Fruit fly (Drosophila melanogaster) whole organism, prepupa: Measurements from ENCODE around the gene CG31637.
A peak's percentile ranks its signal among the peaks of the same experiment; 100 is the strongest.

ENCODE experiments used
- CG10669 ChIP-seq: fragments of 200-800 bp; sonication (Bioruptor generic); optimal IDR thresholded peaks from 3 replicates; lab custom pipeline; 2018; ENCODE audit warnings: missing biosample characterization, mild to moderate bottlenecking, missing genetic modification characterization, moderate library complexity
- CG15336 ChIP-seq: fragments of 200-800 bp; sonication (Bioruptor generic); IDR thresholded peaks from 2 replicates; pipeline ENCODE4 v1.3.6; 2022; ENCODE audit warnings: missing biosample characterization, missing genetic modification characterization
- CG1621 ChIP-seq: fragments of 200-800 bp; sonication (Bioruptor generic); optimal IDR thresholded peaks from 3 replicates; lab custom pipeline; 2018; ENCODE audit warnings: missing biosample characterization, mild to moderate bottlenecking, missing genetic modification characterization
- CG16779 ChIP-seq: fragments of 200-800 bp; sonication (Bioruptor generic); optimal IDR thresholded peaks from 3 replicates; lab custom pipeline; 2017; ENCODE audit warnings: missing biosample characterization, mild to moderate bottlenecking, missing genetic modification characterization
- CG3032 ChIP-seq: fragments of 200-800 bp; optimal IDR thresholded peaks from 2 replicates; lab custom pipeline; 2019; ENCODE audit warnings: missing biosample characterization, mild to moderate bottlenecking, missing genetic modification characterization, moderate library complexity
- CG31627 ChIP-seq: fragments of 200-800 bp; sonication (Bioruptor generic); optimal IDR thresholded peaks from 3 replicates; lab custom pipeline; 2016; ENCODE audit warnings: missing biosample characterization, missing genetic modification characterization
- CG32006 ChIP-seq: fragments of 200-800 bp; sonication (Bioruptor generic); optimal IDR thresholded peaks from 3 replicates; lab custom pipeline; 2017; ENCODE audit warnings: missing biosample characterization, mild to moderate bottlenecking, missing genetic modification characterization
- CG34406 ChIP-seq: fragments of 200-800 bp; sonication (Bioruptor generic); optimal IDR thresholded peaks from 3 replicates; lab custom pipeline; 2016; ENCODE audit warnings: missing biosample characterization, missing genetic modification characterization
- CG3919 ChIP-seq: fragments of 200-800 bp; sonication (Bioruptor generic); optimal IDR thresholded peaks from 3 replicates; lab custom pipeline; 2016; ENCODE audit warnings: missing biosample characterization, missing genetic modification characterization
- CG4318 ChIP-seq: fragments of 200-800 bp; sonication (Bioruptor generic); optimal IDR thresholded peaks from 3 replicates; lab custom pipeline; 2017; ENCODE audit warnings: missing biosample characterization, mild to moderate bottlenecking, missing genetic modification characterization
- CG6163 ChIP-seq: fragments of 200-800 bp; sonication (Bioruptor generic); IDR thresholded peaks from 3 replicates; pipeline ENCODE4 v1.3.6; 2022; ENCODE audit warnings: missing biosample characterization, missing genetic modification characterization
- CG6276 ChIP-seq: fragments of 200-800 bp; sonication (Bioruptor generic); optimal IDR thresholded peaks from 2 replicates; lab custom pipeline; 2017; ENCODE audit warnings: missing biosample characterization, mild to moderate bottlenecking, missing genetic modification characterization
- CG6792 ChIP-seq: fragments of 200-800 bp; sonication (Bioruptor generic); optimal IDR thresholded peaks from 3 replicates; lab custom pipeline; 2016; ENCODE audit warnings: missing biosample characterization, missing genetic modification characterization
- CG6808 ChIP-seq: fragments of 200-800 bp; sonication (Bioruptor generic); optimal IDR thresholded peaks from 3 replicates; lab custom pipeline; 2017; ENCODE audit warnings: missing biosample characterization, missing genetic modification characterization, mild to moderate bottlenecking, moderate library complexity, missing genetic modification reagents
- CG6854 ChIP-seq: fragments of 200-800 bp; sonication (Bioruptor generic); optimal IDR thresholded peaks from 2 replicates; lab custom pipeline; 2017; ENCODE audit warnings: missing biosample characterization, mild to moderate bottlenecking, missing genetic modification characterization
- CG7368 ChIP-seq: fragments of 200-800 bp; sonication (Bioruptor generic); optimal IDR thresholded peaks from 3 replicates; lab custom pipeline; 2016; ENCODE audit warnings: missing biosample characterization, missing genetic modification characterization
- CG8119 ChIP-seq: fragments of 200-800 bp; sonication (Bioruptor generic); IDR thresholded peaks from 3 replicates; pipeline ENCODE4 v1.3.6; 2022; ENCODE audit warnings: missing biosample characterization, missing genetic modification characterization
- CG8319 ChIP-seq: fragments of 200-800 bp; sonication (Bioruptor generic); optimal IDR thresholded peaks from 3 replicates; lab custom pipeline; 2016; ENCODE audit warnings: missing biosample characterization, missing genetic modification characterization
- CG8632 ChIP-seq: fragments of 200-800 bp; sonication (Bioruptor generic); optimal IDR thresholded peaks from 3 replicates; lab custom pipeline; 2016; ENCODE audit warnings: missing biosample characterization, missing genetic modification characterization
- CG9139 ChIP-seq: fragments of 200-800 bp; sonication (Bioruptor generic); optimal IDR thresholded peaks from 3 replicates; lab custom pipeline; 2017; ENCODE audit warnings: missing biosample characterization, mild to moderate bottlenecking, missing genetic modification characterization
- Eip75B ChIP-seq: fragments of 200-800 bp; sonication (Bioruptor generic); optimal IDR thresholded peaks from 3 replicates; lab custom pipeline; 2016; ENCODE audit warnings: missing biosample characterization, missing genetic modification characterization
- Eip78C ChIP-seq: fragments of 200-800 bp; sonication (Bioruptor generic); peaks from one replicate; lab custom pipeline; 2016; ENCODE audit warnings: missing biosample characterization, missing genetic modification characterization
- Ets96B ChIP-seq: fragments of 200-800 bp; optimal IDR thresholded peaks from 2 replicates; lab custom pipeline; 2019; ENCODE audit warnings: missing biosample characterization, mild to moderate bottlenecking, missing genetic modification characterization, moderate library complexity
- Gug ChIP-seq: fragments of 200-800 bp; sonication (Bioruptor generic); IDR thresholded peaks from 2 replicates; pipeline ENCODE4 v1.3.6; 2022; ENCODE audit warnings: missing biosample characterization, missing genetic modification characterization
- Hr38 ChIP-seq: sonication (Bioruptor generic); optimal IDR thresholded peaks from 2 replicates; lab custom pipeline; 2016; ENCODE audit warnings: missing biosample characterization, missing genetic modification characterization
- Hr39 ChIP-seq: fragments of 200-800 bp; sonication (Bioruptor generic); optimal IDR thresholded peaks from 2 replicates; lab custom pipeline; 2016; ENCODE audit warnings: missing biosample characterization, missing genetic modification characterization
- Hr4 ChIP-seq: fragments of 200-800 bp; sonication (Bioruptor generic); optimal IDR thresholded peaks from 3 replicates; lab custom pipeline; 2016; ENCODE audit warnings: missing biosample characterization, missing genetic modification characterization
- Lpt ChIP-seq: fragments of 200-800 bp; sonication (Bioruptor generic); optimal IDR thresholded peaks from 3 replicates; lab custom pipeline; 2016; ENCODE audit warnings: missing biosample characterization, missing genetic modification characterization
- Met ChIP-seq: fragments of 200-800 bp; sonication (Bioruptor generic); optimal IDR thresholded peaks from 3 replicates; lab custom pipeline; 2016; ENCODE audit warnings: missing biosample characterization, missing genetic modification characterization
- Smox ChIP-seq: fragments of 200-800 bp; sonication (Bioruptor generic); optimal IDR thresholded peaks from 3 replicates; lab custom pipeline; 2016; ENCODE audit warnings: missing biosample characterization, missing genetic modification characterization
- Sox102F ChIP-seq: fragments of 200-800 bp; sonication (Bioruptor generic); optimal IDR thresholded peaks from 2 replicates; lab custom pipeline; 2016; ENCODE audit warnings: missing biosample characterization, mild to moderate bottlenecking, missing genetic modification characterization
- Sox14 ChIP-seq: fragments of 200-800 bp; sonication (Bioruptor generic); optimal IDR thresholded peaks from 3 replicates; lab custom pipeline; 2016; ENCODE audit warnings: missing biosample characterization, missing genetic modification characterization
- Sox15 ChIP-seq: fragments of 200-800 bp; sonication (Bioruptor generic); optimal IDR thresholded peaks from 3 replicates; lab custom pipeline; 2016; ENCODE audit warnings: missing biosample characterization, missing genetic modification characterization
- achi ChIP-seq: fragments of 200-800 bp; sonication (Bioruptor generic); optimal IDR thresholded peaks from 3 replicates; lab custom pipeline; 2016; ENCODE audit warnings: missing biosample characterization, missing genetic modification characterization
- acj6 ChIP-seq: fragments of 200-800 bp; sonication (Bioruptor generic); optimal IDR thresholded peaks from 3 replicates; lab custom pipeline; 2016; ENCODE audit warnings: missing biosample characterization, missing genetic modification characterization
- cyc ChIP-seq: fragments of 200-800 bp; sonication (Bioruptor generic); optimal IDR thresholded peaks from 3 replicates; lab custom pipeline; 2016; ENCODE audit warnings: missing biosample characterization, missing genetic modification characterization
- dac ChIP-seq: fragments of 200-800 bp; sonication (Bioruptor generic); optimal IDR thresholded peaks from 2 replicates; lab custom pipeline; 2017; ENCODE audit warnings: missing biosample characterization, mild to moderate bottlenecking, missing genetic modification characterization
- dsx ChIP-seq: fragments of 200-800 bp; optimal IDR thresholded peaks from 3 replicates; lab custom pipeline; 2019; ENCODE audit warnings: missing biosample characterization, mild to moderate bottlenecking, missing genetic modification characterization, moderate library complexity; ENCODE audit not compliant: poor library complexity, severe bottlenecking
- eg ChIP-seq: fragments of 200-800 bp; sonication (Bioruptor generic); IDR thresholded peaks from 3 replicates; pipeline ENCODE4 v1.3.6; 2022; ENCODE audit warnings: missing biosample characterization, missing genetic modification characterization
- fd59A ChIP-seq: fragments of 200-800 bp; sonication (Bioruptor generic); optimal IDR thresholded peaks from 2 replicates; lab custom pipeline; 2017; ENCODE audit warnings: missing biosample characterization, mild to moderate bottlenecking, missing genetic modification characterization, missing genetic modification reagents
- fd85E ChIP-seq: fragments of 200-800 bp; sonication (Bioruptor generic); optimal IDR thresholded peaks from 3 replicates; lab custom pipeline; 2016; ENCODE audit warnings: missing biosample characterization, missing genetic modification characterization
- fkh ChIP-seq: fragments of 200-800 bp; sonication (Bioruptor generic); optimal IDR thresholded peaks from 3 replicates; lab custom pipeline; 2017; ENCODE audit warnings: missing biosample characterization, mild to moderate bottlenecking, missing genetic modification characterization, moderate library complexity
- lz ChIP-seq: fragments of 200-800 bp; sonication (Bioruptor generic); optimal IDR thresholded peaks from 3 replicates; lab custom pipeline; 2016; ENCODE audit warnings: missing biosample characterization, missing genetic modification characterization
- net ChIP-seq: fragments of 200-800 bp; sonication (Bioruptor generic); optimal IDR thresholded peaks from 3 replicates; lab custom pipeline; 2016; ENCODE audit warnings: missing biosample characterization, missing genetic modification characterization
- pdm3 ChIP-seq: fragments of 200-800 bp; sonication (Bioruptor generic); optimal IDR thresholded peaks from 3 replicates; lab custom pipeline; 2016; ENCODE audit warnings: missing biosample characterization, missing genetic modification characterization
- spab ChIP-seq: fragments of 200-800 bp; sonication (Bioruptor generic); optimal IDR thresholded peaks from 2 replicates; lab custom pipeline; 2017; ENCODE audit warnings: missing biosample characterization, mild to moderate bottlenecking, missing genetic modification characterization, missing genetic modification reagents
- ss ChIP-seq, 2 experiments: fragments of 200-800 bp; sonication (Bioruptor generic); optimal IDR thresholded peaks; 2 replicates in 1 of 2; 3 replicates in 1 of 2; lab custom pipeline; 2017 to 2018; ENCODE audit warnings: mild to moderate bottlenecking in 2 of 2, missing biosample characterization in 2 of 2, missing genetic modification characterization in 2 of 2, moderate library complexity in 1 of 2
- svp ChIP-seq: fragments of 200-800 bp; sonication (Bioruptor generic); peaks from one replicate; lab custom pipeline; 2016; ENCODE audit warnings: missing biosample characterization, missing genetic modification characterization
- topi ChIP-seq: fragments of 200-800 bp; sonication (Bioruptor generic); optimal IDR thresholded peaks from 3 replicates; lab custom pipeline; 2016; ENCODE audit warnings: missing biosample characterization, missing genetic modification characterization
- vri ChIP-seq: fragments of 200-800 bp; sonication (Bioruptor generic); optimal IDR thresholded peaks from 3 replicates; lab custom pipeline; 2016; ENCODE audit warnings: missing biosample characterization, mild to moderate bottlenecking, missing genetic modification characterization

Gene CG31637

dm6 chr2L:6561463-6562357 lies 63.3 kb downstream of the CG31637 start, which contains the start of the genes Trmt6 and Ent2:
Gene Trmt6 (minus strand): TSS chr2L:6562289.
Gene Ent2 (plus strand): TSS chr2L:6562325.
- TF ChIP-seq CG6792, result peak; percentile 98
- peak; percentile 97 for TF ChIP-seq CG7368 (GFP tag; lab: Kevin White, UChicago)
- peak; percentile 96 for TF ChIP-seq CG8319 (GFP tag; lab: Kevin White, UChicago)
- TF ChIP-seq CG10669 (GFP tag; lab: Kevin White, UChicago), result peak; percentile 94
- TF ChIP-seq CG6854 (GFP tag; lab: Kevin White, UChicago), result peak; percentile 89
- peak; percentile 95 for TF ChIP-seq CG3032
- peak; percentile 96 for TF ChIP-seq Ets96B (tag; lab: Kevin White, UChicago)
- TF ChIP-seq lz (GFP tag; lab: Kevin White, UChicago), result peak; percentile 97
- peak; percentile 97 for TF ChIP-seq net (GFP tag; lab: Kevin White, UChicago)
- TF ChIP-seq CG1621 (tag; lab: Kevin White, UChicago), result peak; percentile 95
- peak; percentile 96 for TF ChIP-seq CG34406 (GFP tag; lab: Kevin White, UChicago)
- peak; percentile 94 for TF ChIP-seq dac (GFP tag; lab: Kevin White, UChicago)
- TF ChIP-seq Eip78C (GFP tag; lab: Kevin White, UChicago), result peak; percentile 99
- peak; percentile 98 for TF ChIP-seq Sox15 (GFP tag; lab: Kevin White, UChicago)
- TF ChIP-seq CG6163, result peak; percentile 99
- peak; percentile 90 for TF ChIP-seq fd85E (GFP tag; lab: Kevin White, UChicago)
- peak; percentile 99 for TF ChIP-seq cyc
- peak; percentile 94 for TF ChIP-seq spab
- TF ChIP-seq acj6 (GFP tag; lab: Kevin White, UChicago), result peak; percentile 98
- TF ChIP-seq CG3919, result peak; percentile 98
- peak; percentile 95 for TF ChIP-seq CG15336 (GFP tag; lab: Robert Waterston, UW)
- TF ChIP-seq eg (GFP tag; lab: Robert Waterston, UW), result peak; percentile 99
- TF ChIP-seq CG8632 (GFP tag; lab: Kevin White, UChicago), result peak; percentile 93
- TF ChIP-seq fkh (GFP tag; lab: Kevin White, UChicago), result peak; percentile 83
- peak; percentile 95 for TF ChIP-seq vri (GFP tag; lab: Kevin White, UChicago)
- TF ChIP-seq Met (GFP tag; lab: Kevin White, UChicago), result peak; percentile 93
- peak; percentile 95 for TF ChIP-seq Sox102F (GFP tag; lab: Kevin White, UChicago)
- peak; percentile 99 for TF ChIP-seq CG31627 (GFP tag; lab: Kevin White, UChicago)
- TF ChIP-seq topi (GFP tag; lab: Kevin White, UChicago), result peak; percentile 97
- peak; percentile 93 for TF ChIP-seq Lpt (GFP tag; lab: Kevin White, UChicago)
- TF ChIP-seq Hr4 (GFP tag; lab: Kevin White, UChicago), result peak; percentile 99
- peak; percentile 91 for TF ChIP-seq Hr38 (GFP tag; lab: Kevin White, UChicago)
- TF ChIP-seq Hr39 (GFP tag; lab: Kevin White, UChicago), result peak; percentile 99
- TF ChIP-seq achi (GFP tag; lab: Kevin White, UChicago), result peak; percentile 96
- TF ChIP-seq CG16779, result peak; percentile 89
- peak; percentile 93 for TF ChIP-seq CG8119
- TF ChIP-seq dsx (GFP tag; lab: Kevin White, UChicago), result peak; percentile 90
- peak; percentile 98 for TF ChIP-seq Gug (GFP tag; lab: Robert Waterston, UW)
- peak; percentile 98 for TF ChIP-seq CG32006 (GFP tag; lab: Kevin White, UChicago)
- TF ChIP-seq Smox (GFP tag; lab: Kevin White, UChicago), result peak; percentile 96
- peak; percentile 98 for TF ChIP-seq Sox14 (GFP tag; lab: Kevin White, UChicago)
- peak; percentile 92 for TF ChIP-seq fd59A (GFP tag; lab: Kevin White, UChicago)
- TF ChIP-seq CG4318 (GFP tag; lab: Kevin White, UChicago), result peak; percentile 96
- TF ChIP-seq ss (GFP tag; optimal IDR thresholded peaks at IDR 0.05; lab: Kevin White, UChicago), result peak; percentile 85 to 92
- TF ChIP-seq CG6808 (GFP tag; lab: Kevin White, UChicago), result peak; percentile 85
- TF ChIP-seq CG6276 (GFP tag; lab: Kevin White, UChicago), result peak; percentile 94
- TF ChIP-seq Eip75B (GFP tag; lab: Kevin White, UChicago), result peak; percentile 96
- peak; percentile 86 for TF ChIP-seq CG9139 (GFP tag; lab: Kevin White, UChicago)
- peak; percentile 98 for TF ChIP-seq svp
- peak; percentile 97 for TF ChIP-seq pdm3 (GFP tag; lab: Kevin White, UChicago)
